Fruit fly (Drosophila melanogaster) whole organism, embryonic: ENCODE measurements around the gene CG12016.

ENCODE experiments used
- B-H2 ChIP-seq: fragments of 200-800 bp; sonication (Bioruptor generic); optimal IDR thresholded peaks from 2 replicates; lab custom pipeline; 2018; ENCODE audit warnings: missing biosample characterization, mild to moderate bottlenecking, missing genetic modification characterization
- CG10543 ChIP-seq: fragments of 200-800 bp; sonication (Bioruptor generic); optimal IDR thresholded peaks from 3 replicates; lab custom pipeline; 2017; ENCODE audit warnings: missing biosample characterization, mild to moderate bottlenecking, missing genetic modification characterization, moderate library complexity
- CG12155 ChIP-seq: fragments of 200-800 bp; sonication (Bioruptor generic); optimal IDR thresholded peaks from 3 replicates; lab custom pipeline; 2016; ENCODE audit warnings: missing biosample characterization, missing genetic modification characterization
- CG12659 ChIP-seq: fragments of 200-800 bp; sonication (Bioruptor generic); optimal IDR thresholded peaks from 3 replicates; lab custom pipeline; 2017; ENCODE audit warnings: mild to moderate bottlenecking, missing biosample characterization, missing genetic modification reagents, missing genetic modification characterization
- CG12744 ChIP-seq: fragments of 200-800 bp; sonication (Bioruptor generic); optimal IDR thresholded peaks from 2 replicates; lab custom pipeline; 2016; ENCODE audit warnings: missing biosample characterization, missing genetic modification characterization
- CG14441 ChIP-seq: fragments of 200-800 bp; sonication (Bioruptor generic); IDR thresholded peaks from 2 replicates; pipeline ENCODE4 v1.3.6; 2022; ENCODE audit warnings: missing biosample characterization, missing genetic modification characterization
- CG15601 ChIP-seq: fragments of 200-800 bp; sonication (Bioruptor generic); optimal IDR thresholded peaks from 3 replicates; lab custom pipeline; 2019; ENCODE audit warnings: missing biosample characterization, mild to moderate bottlenecking, missing genetic modification characterization, moderate library complexity
- CG16815 ChIP-seq: fragments of 200-800 bp; sonication (Bioruptor generic); optimal IDR thresholded peaks from 3 replicates; lab custom pipeline; 2017; ENCODE audit warnings: missing biosample characterization, mild to moderate bottlenecking, missing genetic modification characterization
- CG16863 ChIP-seq: fragments of 200-800 bp; sonication (Bioruptor generic); optimal IDR thresholded peaks from 3 replicates; lab custom pipeline; 2016; ENCODE audit warnings: missing biosample characterization, missing genetic modification characterization
- CG17328 ChIP-seq: fragments of 200-800 bp; sonication (Bioruptor generic); IDR thresholded peaks from 2 replicates; pipeline ENCODE4 v1.3.6; 2022; ENCODE audit warnings: missing biosample characterization, missing genetic modification characterization
- CG1792 ChIP-seq: fragments of 200-800 bp; sonication (Bioruptor generic); optimal IDR thresholded peaks from 2 replicates; lab custom pipeline; 2016; ENCODE audit warnings: missing biosample characterization, missing genetic modification characterization
- CG32767 ChIP-seq: fragments of 200-800 bp; sonication (Bioruptor generic); IDR thresholded peaks from 2 replicates; pipeline ENCODE4 v1.3.6; 2022; ENCODE audit warnings: missing biosample characterization, missing genetic modification characterization
- CG3726 ChIP-seq: fragments of 200-800 bp; sonication (Bioruptor generic); IDR thresholded peaks from 3 replicates; pipeline ENCODE4, ENCODE4 v1.3.6; 2022; ENCODE audit warnings: missing biosample characterization, missing genetic modification characterization
- CG4328 ChIP-seq: fragments of 200-800 bp; sonication (Bioruptor generic); optimal IDR thresholded peaks from 3 replicates; lab custom pipeline; 2017; ENCODE audit warnings: missing biosample characterization, missing genetic modification reagents, missing genetic modification characterization
- CG4854 ChIP-seq: fragments of 200-800 bp; sonication (Bioruptor generic); optimal IDR thresholded peaks from 2 replicates; lab custom pipeline; 2016; ENCODE audit warnings: missing biosample characterization, missing genetic modification characterization, inconsistent platforms
- CG9727 ChIP-seq: fragments of 200-800 bp; sonication (Bioruptor generic); optimal IDR thresholded peaks from 3 replicates; lab custom pipeline; 2017; ENCODE audit warnings: missing biosample characterization, mild to moderate bottlenecking, missing genetic modification characterization
- CoRest ChIP-seq: fragments of 200-800 bp; sonication (Bioruptor generic); optimal IDR thresholded peaks from 3 replicates; lab custom pipeline; 2018; ENCODE audit warnings: missing biosample characterization, mild to moderate bottlenecking, missing genetic modification characterization, moderate library complexity
- Doc3 ChIP-seq: fragments of 200-800 bp; sonication (Bioruptor generic); IDR thresholded peaks from 3 replicates; pipeline ENCODE4 v1.3.6; 2022; ENCODE audit warnings: missing biosample characterization, missing genetic modification characterization; ENCODE audit not compliant: partially characterized antibody
- E2f2 ChIP-seq: fragments of 200-800 bp; sonication (Bioruptor generic); IDR thresholded peaks from 2 replicates; pipeline ENCODE4 v1.3.6; 2022; ENCODE audit warnings: missing biosample characterization, missing genetic modification characterization
- Lhr ChIP-seq: fragments of 200-800 bp; sonication (Bioruptor generic); optimal IDR thresholded peaks from 3 replicates; lab custom pipeline; 2017; ENCODE audit warnings: mild to moderate bottlenecking, missing biosample characterization, missing genetic modification reagents, missing genetic modification characterization
- Lim3 ChIP-seq: fragments of 200-800 bp; sonication (Bioruptor generic); IDR thresholded peaks from 2 replicates; pipeline ENCODE4 v1.3.6; 2022; ENCODE audit warnings: missing biosample characterization, missing genetic modification characterization
- Mrtf ChIP-seq: fragments of 200-800 bp; sonication (Bioruptor generic); IDR thresholded peaks from 3 replicates; pipeline ENCODE4 v1.3.6; 2022; ENCODE audit warnings: missing biosample characterization, missing genetic modification characterization
- Neu2 ChIP-seq: fragments of 200-800 bp; sonication (Bioruptor generic); optimal IDR thresholded peaks from 3 replicates; lab custom pipeline; 2016; ENCODE audit warnings: missing biosample characterization, missing genetic modification characterization, borderline replicate concordance
- Pdp1 ChIP-seq, 2 experiments: fragments of 200-800 bp; sonication (Bioruptor generic); optimal IDR thresholded peaks; 3 replicates each; lab custom pipeline; 2016; ENCODE audit warnings: missing biosample characterization in 2 of 2, missing genetic modification characterization in 2 of 2, mild to moderate bottlenecking in 1 of 2, moderate library complexity in 1 of 2
- Six4 ChIP-seq: fragments of 200-800 bp; sonication (Bioruptor generic); optimal IDR thresholded peaks from 2 replicates; lab custom pipeline; 2016; ENCODE audit warnings: missing biosample characterization, missing genetic modification characterization
- Taf1 ChIP-seq: fragments of 200-800 bp; sonication (Bioruptor generic); IDR thresholded peaks from 2 replicates; pipeline ENCODE4 v1.3.6; 2022; ENCODE audit warnings: missing biosample characterization, missing genetic modification characterization
- caup ChIP-seq: fragments of 200-800 bp; sonication (Bioruptor generic); optimal IDR thresholded peaks from 3 replicates; lab custom pipeline; 2017; ENCODE audit warnings: missing biosample characterization, mild to moderate bottlenecking, missing genetic modification characterization, moderate library complexity; ENCODE audit not compliant: severe bottlenecking
- chinmo ChIP-seq: fragments of 200-800 bp; sonication (Bioruptor generic); IDR thresholded peaks from 4 replicates; pipeline ENCODE4 v1.3.6; 2022; ENCODE audit warnings: missing biosample characterization, missing genetic modification characterization; ENCODE audit not compliant: partially characterized antibody
- dysf ChIP-seq: fragments of 200-800 bp; sonication (Bioruptor generic); IDR thresholded peaks from 3 replicates; pipeline ENCODE4 v1.3.6; 2022; ENCODE audit warnings: missing biosample characterization, missing genetic modification characterization
- fu2 ChIP-seq: fragments of 200-800 bp; sonication (Bioruptor generic); optimal IDR thresholded peaks from 2 replicates; lab custom pipeline; 2016; ENCODE audit warnings: missing biosample characterization, missing genetic modification characterization
- gfzf ChIP-seq: fragments of 200-800 bp; sonication (Bioruptor generic); optimal IDR thresholded peaks from 2 replicates; lab custom pipeline; 2016; ENCODE audit warnings: missing biosample characterization, mild to moderate bottlenecking, missing genetic modification characterization, moderate library complexity
- h ChIP-seq: fragments of >200 bp; optimal IDR thresholded peaks from 2 replicates; lab custom pipeline; 2017
- hb ChIP-seq: fragments of 200-800 bp; sonication (Bioruptor generic); IDR thresholded peaks from 3 replicates; pipeline ENCODE4 v1.3.6; 2022; ENCODE audit warnings: missing biosample characterization, missing genetic modification characterization; ENCODE audit not compliant: partially characterized antibody
- kni ChIP-seq: fragments of 200-800 bp; sonication (Bioruptor generic); optimal IDR thresholded peaks from 3 replicates; lab custom pipeline; 2017; ENCODE audit warnings: mild to moderate bottlenecking, missing biosample characterization, missing genetic modification reagents, missing genetic modification characterization
- lilli ChIP-seq: fragments of 200-800 bp; sonication (Bioruptor generic); optimal IDR thresholded peaks from 3 replicates; lab custom pipeline; 2016; ENCODE audit warnings: missing biosample characterization, missing genetic modification characterization
- lmd ChIP-seq: fragments of 200-800 bp; sonication (Bioruptor generic); IDR thresholded peaks from 2 replicates; pipeline ENCODE4 v1.3.6; 2022; ENCODE audit warnings: missing biosample characterization, missing genetic modification characterization
- nmo ChIP-seq: fragments of 200-800 bp; sonication (Bioruptor generic); optimal IDR thresholded peaks from 2 replicates; lab custom pipeline; 2018; ENCODE audit warnings: missing biosample characterization, mild to moderate bottlenecking, missing genetic modification characterization, moderate library complexity
- nom ChIP-seq: fragments of 200-800 bp; sonication (Bioruptor generic); optimal IDR thresholded peaks from 2 replicates; lab custom pipeline; 2017; ENCODE audit warnings: missing biosample characterization, missing genetic modification characterization, mild to moderate bottlenecking, moderate library complexity, missing genetic modification reagents
- odd ChIP-seq: fragments of 200-800 bp; sonication (Bioruptor generic); optimal IDR thresholded peaks from 2 replicates; lab custom pipeline; 2017; ENCODE audit warnings: missing biosample characterization, mild to moderate bottlenecking, missing genetic modification characterization
- org-1 ChIP-seq: fragments of 200-800 bp; sonication (Bioruptor generic); optimal IDR thresholded peaks from 2 replicates; lab custom pipeline; 2017; ENCODE audit warnings: missing biosample characterization, missing genetic modification characterization
- pho ChIP-seq: fragments of 200-800 bp; sonication (Bioruptor generic); optimal IDR thresholded peaks from 2 replicates; lab custom pipeline; 2016; ENCODE audit warnings: missing biosample characterization, missing genetic modification characterization
- pros ChIP-seq: fragments of 200-800 bp; sonication (Bioruptor generic); optimal IDR thresholded peaks from 3 replicates; lab custom pipeline; 2019; ENCODE audit warnings: missing biosample characterization, mild to moderate bottlenecking, missing genetic modification characterization, moderate library complexity
- ro ChIP-seq: fragments of 200-800 bp; sonication (Bioruptor generic); IDR thresholded peaks from 2 replicates; pipeline ENCODE4 v1.3.6; 2022; ENCODE audit warnings: missing biosample characterization, missing genetic modification characterization
- sqz ChIP-seq: fragments of 200-800 bp; sonication (Bioruptor generic); optimal IDR thresholded peaks from 3 replicates; lab custom pipeline; 2018; ENCODE audit warnings: missing biosample characterization, mild to moderate bottlenecking, missing genetic modification characterization
- stwl ChIP-seq: fragments of 200-800 bp; sonication (Bioruptor generic); optimal IDR thresholded peaks from 3 replicates; lab custom pipeline; 2018; ENCODE audit warnings: missing biosample characterization, mild to moderate bottlenecking, missing genetic modification characterization, moderate library complexity
- tll ChIP-seq, 2 experiments: fragments of 200-800 bp in 1 of 2; fragments of >200 bp in 1 of 2; sonication (Bioruptor generic) in 1 of 2; optimal IDR thresholded peaks; 2 replicates each; lab custom pipeline; 2017 to 2019; ENCODE audit warnings: missing biosample characterization in 2 of 2, missing genetic modification characterization in 2 of 2, mild to moderate bottlenecking in 1 of 2, moderate library complexity in 1 of 2
- tx ChIP-seq: fragments of 200-800 bp; sonication (Bioruptor generic); optimal IDR thresholded peaks from 2 replicates; lab custom pipeline; 2016; ENCODE audit warnings: missing biosample characterization, missing genetic modification characterization
- vvl ChIP-seq: fragments of 200-800 bp; sonication (Bioruptor generic); IDR thresholded peaks from 2 replicates; pipeline ENCODE4 v1.3.6; 2022; ENCODE audit warnings: missing biosample characterization, missing genetic modification characterization
- wek ChIP-seq: fragments of 200-800 bp; sonication (Bioruptor generic); optimal IDR thresholded peaks from 3 replicates; lab custom pipeline; 2018; ENCODE audit warnings: missing biosample characterization, mild to moderate bottlenecking, missing genetic modification characterization, moderate library complexity
- zen2 ChIP-seq: fragments of 200-800 bp; sonication (Bioruptor generic); IDR thresholded peaks from 3 replicates; pipeline ENCODE4 v1.3.6; 2022; ENCODE audit warnings: missing biosample characterization, missing genetic modification characterization; ENCODE audit not compliant: partially characterized antibody

The CG12016 gene

dm6 chr3L:3303087-3303526 is 16.2 kb upstream of the CG12016 start, which contains the start of gene CG14968 (continued):
- TF ChIP-seq CG12744 (GFP tag; lab: Kevin White, UChicago): peak; percentile 62
- peak; percentile 66 to 74 for TF ChIP-seq Pdp1 (GFP tag; optimal IDR thresholded peaks at IDR 0.05; lab: Kevin White, UChicago)
- TF ChIP-seq CG9727 (GFP tag; lab: Kevin White, UChicago): peak; percentile 85
- peak; percentile 75 for TF ChIP-seq CG10543
- no peak for TF ChIP-seq pros (GFP tag; lab: Kevin White, UChicago)
- TF ChIP-seq pho (GFP tag; lab: Kevin White, UChicago): peak; percentile 78
- TF ChIP-seq CG15601 (tag; lab: Kevin White, UChicago): peak; percentile 89
- TF ChIP-seq Mrtf (GFP tag; lab: Robert Waterston, UW): peak; percentile 94
- TF ChIP-seq Neu2 (GFP tag; lab: Kevin White, UChicago): no peak
- TF ChIP-seq B-H2 (GFP tag; lab: Kevin White, UChicago): peak; percentile 87
- peak; percentile 70 for TF ChIP-seq sqz (GFP tag; lab: Kevin White, UChicago)
- TF ChIP-seq zen2 (GFP tag; lab: Robert Waterston, UW): no peak
- peak; percentile 33 for TF ChIP-seq gfzf (GFP tag; lab: Kevin White, UChicago)
- peak; percentile 96 for TF ChIP-seq caup (GFP tag; lab: Kevin White, UChicago)
- no peak for TF ChIP-seq h (lab: Kevin White, UChicago)
- TF ChIP-seq chinmo (GFP tag; lab: Robert Waterston, UW): no peak
- TF ChIP-seq stwl (tag; lab: Kevin White, UChicago): no peak
- TF ChIP-seq nmo (GFP tag; lab: Kevin White, UChicago): peak; percentile 90
- TF ChIP-seq tx (GFP tag; lab: Kevin White, UChicago): peak; percentile 48
- TF ChIP-seq org-1: peak; percentile 71
- TF ChIP-seq vvl: peak; percentile 99
- no peak for TF ChIP-seq tll (GFP tag; optimal IDR thresholded peaks at IDR 0.05; lab: Kevin White, UChicago)
- TF ChIP-seq CG17328 (GFP tag; lab: Robert Waterston, UW): peak; percentile 96
- TF ChIP-seq E2f2 (GFP tag; lab: Robert Waterston, UW): peak; percentile 76
- TF ChIP-seq fu2 (GFP tag; lab: Kevin White, UChicago): peak; percentile 57
- TF ChIP-seq lilli (GFP tag; lab: Kevin White, UChicago): peak; percentile 91
- peak; percentile 90 for TF ChIP-seq CG12155 (GFP tag; lab: Kevin White, UChicago)
- peak; percentile 96 for TF ChIP-seq lmd (GFP tag; lab: Robert Waterston, UW)
- TF ChIP-seq CG3726 (GFP tag; lab: Robert Waterston, UW): peak; percentile 87
- TF ChIP-seq CG12659 (GFP tag; lab: Kevin White, UChicago): peak; percentile 95
- TF ChIP-seq CG1792: peak; percentile 76
- peak; percentile 75 for TF ChIP-seq CG16815
- peak; percentile 88 for TF ChIP-seq odd (GFP tag; lab: Kevin White, UChicago)
- TF ChIP-seq Doc3 (GFP tag; lab: Robert Waterston, UW): no peak
- peak; percentile 97 for TF ChIP-seq dysf
- peak; percentile 69 for TF ChIP-seq Lhr
- peak; percentile 30 for TF ChIP-seq kni
- peak; percentile 83 for TF ChIP-seq Lim3 (GFP tag; lab: Robert Waterston, UW)
- TF ChIP-seq wek: no peak
- TF ChIP-seq ro (GFP tag; lab: Robert Waterston, UW): peak; percentile 86
- peak; percentile 90 for TF ChIP-seq CG4854 (GFP tag; lab: Kevin White, UChicago)
- TF ChIP-seq CG14441 (GFP tag; lab: Robert Waterston, UW): peak; percentile 95
- peak; percentile 96 for TF ChIP-seq CG32767 (GFP tag; lab: Robert Waterston, UW)
- peak; percentile 57 for TF ChIP-seq CG4328
- TF ChIP-seq Six4 (GFP tag; lab: Kevin White, UChicago): peak; percentile 89
- TF ChIP-seq hb (GFP tag; lab: Robert Waterston, UW): no peak
- peak; percentile 59 for TF ChIP-seq nom (GFP tag; lab: Kevin White, UChicago)
- peak; percentile 63 for TF ChIP-seq CG16863
- peak; percentile 94 for TF ChIP-seq CoRest (tag; lab: Kevin White, UChicago)
- peak; percentile 91 for TF ChIP-seq Taf1 (GFP tag; lab: Robert Waterston, UW)
